Worm (Caenorhabditis elegans) whole organism, young adult: ENCODE results near the gene cdh-4.

Experiments
- B0336.3 ChIP-seq: fragments of 200-800 bp; sonication (Bioruptor generic); IDR thresholded peaks from 2 replicates; pipeline ENCODE4 v1.3.6; 2022; ENCODE audit warnings: missing genetic modification characterization, missing compliant biosample characterization
- F33H1.4 ChIP-seq: fragments of 200-800 bp; sonication (Bioruptor generic); IDR thresholded peaks from 2 replicates; pipeline ENCODE4 v1.3.6; 2022; ENCODE audit warnings: missing genetic modification reagents, missing genetic modification characterization, missing compliant biosample characterization
- K12H6.12 ChIP-seq: fragments of 200-800 bp; sonication (Bioruptor generic); optimal IDR thresholded peaks from 2 replicates; lab custom pipeline; 2018; ENCODE audit warnings: mild to moderate bottlenecking, missing genetic modification characterization, missing compliant biosample characterization
- akir-1 ChIP-seq: fragments of 200-800 bp; sonication (Bioruptor generic); optimal IDR thresholded peaks from 2 replicates; lab custom pipeline; 2018; ENCODE audit warnings: mild to moderate bottlenecking, missing genetic modification characterization, moderate library complexity, missing compliant biosample characterization
- atf-7 ChIP-seq: sonication (generic microtip); optimal IDR thresholded peaks from 2 replicates; lab custom pipeline; 2017; ENCODE audit warnings: mild to moderate bottlenecking, missing genetic modification characterization, missing compliant biosample characterization
- bed-1 ChIP-seq: fragments of 200-800 bp; sonication (Bioruptor generic); IDR thresholded peaks from 2 replicates; pipeline ENCODE4 v1.3.6; 2022; ENCODE audit warnings: missing genetic modification reagents, missing genetic modification characterization, missing compliant biosample characterization
- cebp-1 ChIP-seq, 2 experiments: fragments of 200-800 bp in 1 of 2; sonication (Bioruptor generic) in 1 of 2; sonication (generic microtip) in 1 of 2; IDR thresholded peaks in 1 of 2; optimal IDR thresholded peaks in 1 of 2; 2 replicates each; pipeline versions ENCODE4 v1.3.6 to Lab custom; 2017 to 2022; ENCODE audit warnings: missing compliant biosample characterization in 2 of 2, missing genetic modification characterization in 2 of 2, mild to moderate bottlenecking in 1 of 2, missing genetic modification reagents in 1 of 2, moderate library complexity in 1 of 2
- dpff-1 ChIP-seq: sonication (generic microtip); optimal IDR thresholded peaks from 2 replicates; lab custom pipeline; 2017; ENCODE audit warnings: mild to moderate bottlenecking, missing genetic modification characterization, missing compliant biosample characterization
- egl-44 ChIP-seq: fragments of 200-800 bp; sonication (Bioruptor generic); IDR thresholded peaks from 2 replicates; pipeline ENCODE4 v1.3.6; 2022; ENCODE audit warnings: missing genetic modification reagents, missing genetic modification characterization, missing compliant biosample characterization
- ets-4 ChIP-seq: fragments of 200-800 bp; sonication (Bioruptor generic); optimal IDR thresholded peaks from 2 replicates; lab custom pipeline; 2018; ENCODE audit warnings: mild to moderate bottlenecking, missing genetic modification characterization, missing compliant biosample characterization
- let-526 ChIP-seq: fragments of 200-800 bp; sonication (Bioruptor generic); IDR thresholded peaks from 2 replicates; pipeline ENCODE4 v1.3.6; 2022; ENCODE audit warnings: missing genetic modification reagents, missing genetic modification characterization, missing compliant biosample characterization
- lin-35 ChIP-seq, 3 experiments: fragments of 150-350 bp in 2 of 3; sonication (generic microtip) in 1 of 3; optimal IDR thresholded peaks; 2 replicates each; lab custom pipeline; 2014 to 2018; ENCODE audit warnings: missing biosample characterization in 3 of 3, missing genetic modification characterization in 3 of 3, missing genetic modification reagents in 3 of 3
- rec-8 ChIP-seq, 2 experiments: sonication (generic microtip); optimal IDR thresholded peaks; 2 replicates each; lab custom pipeline; 2016; ENCODE audit warnings: mild to moderate bottlenecking in 2 of 2, missing genetic modification characterization in 2 of 2, missing genetic modification reagents in 2 of 2, missing genotype in 2 of 2, missing biosample characterization in 1 of 2, missing compliant biosample characterization in 1 of 2, moderate library complexity in 1 of 2
- snpc-3.4 ChIP-seq: sonication (generic microtip); optimal IDR thresholded peaks from 2 replicates; lab custom pipeline; 2017; ENCODE audit warnings: missing genetic modification characterization, mild to moderate bottlenecking, missing compliant biosample characterization, antibody characterized with exemption, moderate library complexity, missing genotype, missing genetic modification reagents

ce11 chrIII:4495685-4496084, 24.5 kb upstream of the cdh-4 start:
- no peak for TF ChIP-seq rec-8 (tag; optimal IDR thresholded peaks at IDR 0.05; lab: Kevin White, UChicago)
- TF ChIP-seq bed-1 (GFP tag; lab: Robert Waterston, UW), result no peak
- TF ChIP-seq egl-44 (GFP tag; lab: Robert Waterston, UW), result no peak
- no peak for TF ChIP-seq F33H1.4 (GFP tag; lab: Robert Waterston, UW)
- TF ChIP-seq akir-1 (GFP tag; lab: Kevin White, UChicago), result no peak
- TF ChIP-seq ets-4 (GFP tag; lab: Kevin White, UChicago), result no peak
- TF ChIP-seq B0336.3 (GFP tag; lab: Robert Waterston, UW), result no peak
- no peak for TF ChIP-seq cebp-1 (GFP tag; IDR thresholded peaks at IDR 0.05; lab: Robert Waterston, UW)
- TF ChIP-seq cebp-1 (tag; optimal IDR thresholded peaks at IDR 0.05; lab: Kevin White, UChicago), result no peak
- no peak for TF ChIP-seq atf-7 (tag; lab: Kevin White, UChicago)
- no peak for TF ChIP-seq let-526 (GFP tag; lab: Robert Waterston, UW)
- no peak for TF ChIP-seq snpc-3.4 (tag; lab: Kevin White, UChicago)
- no peak for TF ChIP-seq K12H6.12
- TF ChIP-seq lin-35 (GFP tag; optimal IDR thresholded peaks at IDR 0.05; lab: Kevin White, UChicago), result no peak
- TF ChIP-seq dpff-1 (tag; lab: Kevin White, UChicago), result no peak
